Worm (Caenorhabditis elegans) whole organism, mixed stage, embryonic: ENCODE data around the gene ppm-1.G.

ENCODE experiments used
- blmp-1 ChIP-seq: fragments of 150-350 bp; optimal IDR thresholded peaks from 2 replicates; lab custom pipeline; 2014; ENCODE audit warnings: missing biosample characterization, missing genetic modification characterization
- elt-3 ChIP-seq: fragments of 150-350 bp; optimal IDR thresholded peaks from 2 replicates; lab custom pipeline; 2014; ENCODE audit warnings: missing biosample characterization, missing genetic modification characterization
- flh-1 ChIP-seq: fragments of 200-800 bp; sonication (Bioruptor generic); optimal IDR thresholded peaks from 2 replicates; lab custom pipeline; 2018; ENCODE audit warnings: mild to moderate bottlenecking, missing genetic modification characterization, moderate library complexity, missing compliant biosample characterization
- ham-2 ChIP-seq: fragments of 200-800 bp; sonication (Bioruptor generic); optimal IDR thresholded peaks from 2 replicates; lab custom pipeline; 2018; ENCODE audit warnings: mild to moderate bottlenecking, missing genetic modification characterization, missing compliant biosample characterization
- hlh-1 ChIP-seq: fragments of 150-350 bp; optimal IDR thresholded peaks from 2 replicates; lab custom pipeline; 2014; ENCODE audit warnings: missing biosample characterization, missing genetic modification reagents, missing genetic modification characterization
- lin-13 ChIP-seq: fragments of 150-350 bp; optimal IDR thresholded peaks from 2 replicates; lab custom pipeline; 2014; ENCODE audit warnings: missing biosample characterization, missing genetic modification characterization
- nhr-12 ChIP-seq: fragments of 150-350 bp; optimal IDR thresholded peaks from 2 replicates; lab custom pipeline; 2014; ENCODE audit warnings: missing biosample characterization, missing genetic modification characterization
- nhr-76 ChIP-seq: sonication (generic microtip); optimal IDR thresholded peaks from 2 replicates; lab custom pipeline; 2017; ENCODE audit warnings: missing biosample characterization, missing genetic modification characterization
- pha-4 ChIP-seq: fragments of 150-350 bp; optimal IDR thresholded peaks from 2 replicates; lab custom pipeline; 2018; ENCODE audit warnings: missing biosample characterization, missing genetic modification reagents, missing genetic modification characterization
- sem-2 ChIP-seq: fragments of 200-800 bp; sonication (Bioruptor generic); optimal IDR thresholded peaks from 2 replicates; lab custom pipeline; 2018; ENCODE audit warnings: mild to moderate bottlenecking, missing genetic modification characterization, missing compliant biosample characterization
- snpc-4 ChIP-seq: fragments of 150-350 bp; optimal IDR thresholded peaks from 2 replicates; lab custom pipeline; 2014; ENCODE audit warnings: missing biosample characterization, missing genetic modification characterization
- unc-62 ChIP-seq: fragments of 150-350 bp; optimal IDR thresholded peaks from 2 replicates; lab custom pipeline; 2014; ENCODE audit warnings: missing biosample characterization, missing genetic modification reagents, missing genetic modification characterization
- ztf-11 ChIP-seq: fragments of 150-350 bp; optimal IDR thresholded peaks from 2 replicates; lab custom pipeline; 2014; ENCODE audit warnings: missing biosample characterization, missing genetic modification characterization

DNA sequence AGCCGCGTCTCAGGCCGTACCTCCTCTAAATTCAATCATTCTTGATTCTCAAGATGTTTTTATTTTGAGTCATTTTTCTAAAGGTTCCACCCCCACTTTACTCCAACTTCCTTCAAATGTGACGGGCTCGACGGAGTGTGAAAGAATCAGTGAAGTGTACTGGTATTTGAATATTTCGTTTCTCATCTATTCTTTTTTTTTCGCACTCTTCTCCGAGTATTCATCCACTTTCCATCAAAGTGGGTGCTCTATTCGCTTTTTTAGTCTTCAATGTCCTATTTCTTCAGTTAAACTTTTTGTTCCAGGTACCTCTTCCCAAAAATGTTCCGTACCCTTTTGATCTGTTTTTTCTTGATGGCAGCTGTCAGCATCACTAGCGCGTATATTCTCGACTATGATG is 22.0 kb upstream of the ppm-1.G start, which contains the start of gene nlp-52:
- TF ChIP-seq elt-3 (tag; lab: Kevin White, UChicago) (no peak), nhr-12 (tag; lab: Kevin White, UChicago) (no peak), ztf-11 (tag; lab: Kevin White, UChicago) (no peak), ham-2 (no peak), sem-2 (GFP tag; lab: Kevin White, UChicago) (no peak), pha-4 (tag; lab: Kevin White, UChicago) (no peak), lin-13 (no peak), unc-62 (GFP tag; lab: Kevin White, UChicago) (no peak), flh-1 (GFP tag; lab: Kevin White, UChicago) (no peak), hlh-1 (tag; lab: Kevin White, UChicago) (no peak), nhr-76 (no peak), snpc-4 (tag; lab: Kevin White, UChicago) (no peak), blmp-1 (tag; lab: Kevin White, UChicago) (no peak)
